Worm (Caenorhabditis elegans): ENCODE results near the gene F14D7.6.

ce11 chrV:14331477-14331876, 30.3 kb downstream of the F14D7.6 start, which contains the start of gene F47B8.8:
- TF ChIP-seq blmp-1 (tag; optimal IDR thresholded peaks at IDR 0.05): no peak
- TF ChIP-seq ztf-11 (tag; optimal IDR thresholded peaks at IDR 0.05): no peak
- TF ChIP-seq pha-4 (tag; optimal IDR thresholded peaks at IDR 0.05): no peak
- TF ChIP-seq ham-2 (GFP tag; optimal IDR thresholded peaks at IDR 0.05): no peak
